Worm (Caenorhabditis elegans) whole organism, L1 larva: ENCODE data around the gene mab-5.

ENCODE experiments used
- aha-1 ChIP-seq: fragments of 150-350 bp; optimal IDR thresholded peaks from 2 replicates; lab custom pipeline; 2014; ENCODE audit warnings: missing biosample characterization, missing genetic modification characterization
- blmp-1 ChIP-seq: fragments of 150-350 bp; optimal IDR thresholded peaks from 2 replicates; lab custom pipeline; 2014; ENCODE audit warnings: missing biosample characterization, missing genetic modification characterization
- ceh-8 ChIP-seq: fragments of 200-800 bp; sonication (Bioruptor generic); optimal IDR thresholded peaks from 2 replicates; lab custom pipeline; 2018; ENCODE audit warnings: mild to moderate bottlenecking, missing genetic modification characterization, moderate library complexity, missing compliant biosample characterization
- ceh-88 ChIP-seq: fragments of 200-800 bp; sonication (Bioruptor generic); IDR thresholded peaks from 2 replicates; pipeline ENCODE4 v1.3.6; 2022; ENCODE audit warnings: missing genetic modification characterization, missing compliant biosample characterization
- ceh-90 ChIP-seq: sonication (generic microtip); optimal IDR thresholded peaks from 2 replicates; lab custom pipeline; 2016; ENCODE audit warnings: missing genetic modification characterization, missing compliant biosample characterization
- dpl-1 ChIP-seq, 3 experiments: fragments of 150-350 bp in 2 of 3; sonication (generic microtip) in 1 of 3; optimal IDR thresholded peaks; 2 replicates each; lab custom pipeline; 2014 to 2017; ENCODE audit warnings: missing biosample characterization in 3 of 3, missing genetic modification characterization in 3 of 3, missing genetic modification reagents in 3 of 3
- efl-1 ChIP-seq, 4 experiments: fragments of 150-350 bp; optimal IDR thresholded peaks in 3 of 4; peaks in 1 of 4; 1 replicate in 1 of 4; 2 replicates in 3 of 4; lab custom pipeline; 2014; ENCODE audit warnings: missing biosample characterization in 2 of 4, missing genetic modification characterization in 2 of 4, missing genetic modification reagents in 2 of 4
- egl-27 ChIP-seq, 2 experiments: fragments of 150-350 bp in 1 of 2; sonication (generic microtip); optimal IDR thresholded peaks; 3 replicates each; lab custom pipeline; 2017 to 2018; ENCODE audit warnings: missing biosample characterization in 2 of 2, missing genetic modification characterization in 2 of 2, missing genetic modification reagents in 2 of 2
- elt-3 ChIP-seq, 6 experiments: fragments of 150-350 bp in 1 of 6; sonication (generic microtip); optimal IDR thresholded peaks; 2 replicates each; lab custom pipeline; 2017 to 2018; ENCODE audit warnings: missing biosample characterization in 6 of 6, missing genetic modification characterization in 6 of 6, inconsistent platforms in 1 of 6
- ets-5 ChIP-seq: fragments of 200-800 bp; sonication (Bioruptor generic); IDR thresholded peaks from 2 replicates; pipeline ENCODE4 v1.3.6; 2022; ENCODE audit warnings: missing genetic modification characterization, missing compliant biosample characterization
- fkh-10 ChIP-seq: sonication (generic microtip); optimal IDR thresholded peaks from 2 replicates; lab custom pipeline; 2017; ENCODE audit warnings: missing biosample characterization, missing genetic modification reagents, missing genetic modification characterization
- fkh-8 ChIP-seq: sonication (generic microtip); optimal IDR thresholded peaks from 2 replicates; lab custom pipeline; 2016; ENCODE audit warnings: mild to moderate bottlenecking, missing genetic modification characterization, missing compliant biosample characterization
- grh-1 ChIP-seq: fragments of 200-800 bp; sonication (Bioruptor generic); IDR thresholded peaks from 2 replicates; pipeline ENCODE4 v1.3.6; 2022; ENCODE audit warnings: missing genetic modification reagents, missing genetic modification characterization, missing compliant biosample characterization
- isw-1 ChIP-seq: fragments of 200-800 bp; sonication (Bioruptor generic); IDR thresholded peaks from 2 replicates; pipeline ENCODE4 v1.3.6; 2022; ENCODE audit warnings: missing genetic modification characterization, missing compliant biosample characterization
- lin-15B ChIP-seq: fragments of 150-350 bp; sonication (generic microtip); optimal IDR thresholded peaks from 3 replicates; lab custom pipeline; 2014; ENCODE audit warnings: missing biosample characterization, missing genetic modification characterization
- lir-3 ChIP-seq: sonication (generic microtip); optimal IDR thresholded peaks from 2 replicates; lab custom pipeline; 2016; ENCODE audit warnings: mild to moderate bottlenecking, missing genetic modification characterization, moderate library complexity, missing compliant biosample characterization; ENCODE audit not compliant: poor library complexity
- lsy-2 ChIP-seq, 2 experiments: fragments of 150-350 bp; optimal IDR thresholded peaks; 2 replicates each; lab custom pipeline; 2014; ENCODE audit warnings: missing biosample characterization in 2 of 2, missing genetic modification characterization in 2 of 2
- mdl-1 ChIP-seq, 2 experiments: fragments of 150-350 bp; optimal IDR thresholded peaks; 2 replicates each; lab custom pipeline; 2014 to 2017; ENCODE audit warnings: missing biosample characterization in 2 of 2, missing genetic modification characterization in 2 of 2, inconsistent platforms in 1 of 2
- mep-1 ChIP-seq: fragments of 150-350 bp; optimal IDR thresholded peaks from 2 replicates; lab custom pipeline; 2014; ENCODE audit warnings: missing biosample characterization, missing genetic modification characterization
- nhr-11 ChIP-seq: fragments of 150-350 bp; optimal IDR thresholded peaks from 2 replicates; lab custom pipeline; 2014; ENCODE audit warnings: missing biosample characterization, missing genetic modification characterization
- nhr-12 ChIP-seq: sonication (generic microtip); optimal IDR thresholded peaks from 2 replicates; lab custom pipeline; 2017; ENCODE audit warnings: missing biosample characterization, missing genetic modification characterization
- nhr-19 ChIP-seq: fragments of 200-800 bp; sonication (Bioruptor generic); conservative IDR thresholded peaks from 2 replicates; pipeline ENCODE4 v1.3.6; 2022; ENCODE audit warnings: missing genetic modification characterization, missing compliant biosample characterization
- nhr-237 ChIP-seq: fragments of 150-350 bp; optimal IDR thresholded peaks from 2 replicates; lab custom pipeline; 2014; ENCODE audit warnings: missing biosample characterization, missing genetic modification characterization
- nhr-28 ChIP-seq: fragments of 150-350 bp; optimal IDR thresholded peaks from 2 replicates; lab custom pipeline; 2014; ENCODE audit warnings: missing biosample characterization, missing genetic modification characterization
- nhr-71 ChIP-seq: sonication (generic microtip); optimal IDR thresholded peaks from 2 replicates; lab custom pipeline; 2016; ENCODE audit warnings: mild to moderate bottlenecking, missing genetic modification characterization, moderate library complexity, missing compliant biosample characterization
- nhr-76 ChIP-seq: sonication (generic microtip); optimal IDR thresholded peaks from 2 replicates; lab custom pipeline; 2017; ENCODE audit warnings: missing biosample characterization, missing genetic modification characterization
- nhr-85 ChIP-seq: sonication (generic microtip); peaks from one replicate; lab custom pipeline; 2016; ENCODE audit warnings: missing genetic modification characterization, inconsistent platforms, missing compliant biosample characterization
- pax-3 ChIP-seq: fragments of 200-800 bp; sonication (Bioruptor generic); optimal IDR thresholded peaks from 2 replicates; lab custom pipeline; 2018; ENCODE audit warnings: mild to moderate bottlenecking, missing genetic modification characterization, moderate library complexity, missing compliant biosample characterization
- pqm-1 ChIP-seq: sonication (generic microtip); optimal IDR thresholded peaks from 3 replicates; lab custom pipeline; 2017; ENCODE audit warnings: missing biosample characterization, missing genetic modification characterization
- rnt-1 ChIP-seq: sonication (generic microtip); optimal IDR thresholded peaks from 2 replicates; lab custom pipeline; 2016; ENCODE audit warnings: mild to moderate bottlenecking, missing genetic modification characterization, moderate library complexity, missing compliant biosample characterization
- snpc-4 ChIP-seq: fragments of 150-350 bp; optimal IDR thresholded peaks from 2 replicates; lab custom pipeline; 2014; ENCODE audit warnings: missing biosample characterization, missing genetic modification characterization
- sox-4 ChIP-seq: sonication (generic microtip); optimal IDR thresholded peaks from 2 replicates; lab custom pipeline; 2016; ENCODE audit warnings: missing genetic modification characterization, missing compliant biosample characterization
- sptf-1 ChIP-seq: fragments of 150-350 bp; optimal IDR thresholded peaks from 2 replicates; lab custom pipeline; 2014; ENCODE audit warnings: missing biosample characterization, missing genetic modification characterization
- tbx-2 ChIP-seq: sonication (generic microtip); optimal IDR thresholded peaks from 2 replicates; lab custom pipeline; 2016; ENCODE audit warnings: missing genetic modification characterization, missing compliant biosample characterization
- unc-130 ChIP-seq: fragments of 150-350 bp; optimal IDR thresholded peaks from 2 replicates; lab custom pipeline; 2017; ENCODE audit warnings: missing biosample characterization, missing genetic modification characterization, inconsistent platforms
- unc-30 ChIP-seq: sonication (generic microtip); optimal IDR thresholded peaks from 2 replicates; lab custom pipeline; 2017; ENCODE audit warnings: missing biosample characterization, missing genetic modification characterization
- unc-98 ChIP-seq: fragments of 200-800 bp; sonication (Bioruptor generic); IDR thresholded peaks from 2 replicates; pipeline ENCODE4 v1.3.6; 2022; ENCODE audit warnings: missing genetic modification characterization, missing compliant biosample characterization
- xbp-1 ChIP-seq: sonication (generic microtip); optimal IDR thresholded peaks from 2 replicates; lab custom pipeline; 2016; ENCODE audit warnings: missing genetic modification characterization, missing compliant biosample characterization
- zag-1 ChIP-seq: fragments of 150-350 bp; optimal IDR thresholded peaks from 2 replicates; lab custom pipeline; 2014; ENCODE audit warnings: missing biosample characterization, missing genetic modification characterization
- ztf-11 ChIP-seq, 2 experiments: sonication (generic microtip); optimal IDR thresholded peaks; 2 replicates each; lab custom pipeline; 2016 to 2017; ENCODE audit warnings: missing genetic modification characterization in 2 of 2, missing biosample characterization in 1 of 2, missing compliant biosample characterization in 1 of 2
- ztf-4 ChIP-seq: fragments of 150-350 bp; optimal IDR thresholded peaks from 2 replicates; lab custom pipeline; 2014; ENCODE audit warnings: missing biosample characterization, missing genetic modification characterization

Gene mab-5

DNA sequence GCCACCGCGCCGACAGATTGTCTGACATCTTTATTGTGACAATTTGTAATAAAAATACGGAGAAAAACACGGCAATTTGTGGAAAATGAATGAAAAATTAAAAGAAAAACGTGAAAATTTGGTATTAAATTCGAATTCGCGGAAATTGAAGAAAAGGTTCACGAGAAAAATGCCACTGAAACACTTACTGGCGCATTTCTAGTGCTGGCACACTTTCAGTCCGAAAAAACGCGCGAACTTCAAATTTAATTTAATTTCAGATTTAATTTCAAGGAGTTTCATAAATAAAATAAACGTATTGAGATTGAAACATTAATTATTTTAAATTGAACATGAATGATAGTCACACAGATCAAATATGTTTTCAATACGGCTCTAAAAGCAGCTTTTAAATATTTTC lies 12.1 kb upstream of the mab-5 start, which contains the start of gene cyk-7 (continued):
- TF ChIP-seq nhr-19 (GFP tag; lab: Robert Waterston, UW) (no peak), rnt-1 (no peak)
- TF ChIP-seq, all 84 proteins: peak for 4

DNA sequence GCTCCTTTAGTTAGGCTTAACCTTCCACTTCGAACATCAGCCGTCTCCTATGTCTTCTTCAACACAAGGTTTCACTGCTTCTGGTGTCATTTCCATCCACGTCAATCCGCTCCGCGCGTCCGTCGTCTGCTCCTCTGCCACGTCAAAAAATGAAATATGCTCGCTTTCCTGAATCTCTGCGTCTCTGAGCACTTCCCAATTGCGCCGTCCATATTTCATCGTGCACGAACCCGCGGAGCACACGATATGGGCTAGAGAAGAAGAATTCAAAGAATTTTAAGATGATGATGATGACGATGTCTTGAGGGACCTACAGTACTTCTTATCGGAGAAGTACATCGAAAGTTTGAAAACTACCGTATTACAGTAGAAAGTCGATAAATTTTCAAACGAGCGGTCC lies 9.7 kb upstream of the mab-5 start:
- TF ChIP-seq nhr-28 (tag; lab: Kevin White, UChicago) (no peak), aha-1 (tag; lab: Kevin White, UChicago) (no peak), grh-1 (GFP tag; lab: Robert Waterston, UW) (no peak), rnt-1 (peak; percentile 26), lin-15B (no peak), unc-98 (no peak), egl-27 (tag; optimal IDR thresholded peaks at IDR 0.05; lab: Kevin White, UChicago) (no peak), lir-3 (tag; lab: Kevin White, UChicago) (no peak), dpl-1 (GFP tag; optimal IDR thresholded peaks at IDR 0.05; lab: Kevin White, UChicago) (no peak), ztf-11 (tag; optimal IDR thresholded peaks at IDR 0.05; lab: Kevin White, UChicago) (peak in 1 of 2 experiments; percentile 47), snpc-4 (tag; lab: Kevin White, UChicago) (no peak), fkh-8 (tag; lab: Kevin White, UChicago) (no peak), ets-5 (no peak), nhr-76 (tag; lab: Kevin White, UChicago) (no peak), unc-130 (tag; lab: Kevin White, UChicago) (no peak), nhr-11 (tag; lab: Kevin White, UChicago) (no peak), pax-3 (tag; lab: Kevin White, UChicago) (no peak), isw-1 (no peak), mdl-1 (tag; optimal IDR thresholded peaks at IDR 0.05; lab: Kevin White, UChicago) (no peak), pqm-1 (tag; lab: Kevin White, UChicago) (no peak), mep-1 (tag; lab: Kevin White, UChicago) (no peak), tbx-2 (tag; lab: Kevin White, UChicago) (no peak), ceh-90 (tag; lab: Kevin White, UChicago) (no peak), nhr-85 (tag; lab: Kevin White, UChicago) (peak; percentile 11), zag-1 (no peak), ceh-88 (GFP tag; lab: Robert Waterston, UW) (no peak), nhr-237 (tag; lab: Kevin White, UChicago) (no peak), xbp-1 (no peak), sox-4 (tag; lab: Kevin White, UChicago) (no peak), ceh-8 (GFP tag; lab: Kevin White, UChicago) (no peak), blmp-1 (peak; percentile 29), lsy-2 (tag; optimal IDR thresholded peaks at IDR 0.05; lab: Kevin White, UChicago) (peak in 1 of 2 experiments; percentile 27), nhr-71 (no peak), fkh-10 (GFP tag; lab: Kevin White, UChicago) (no peak), sptf-1 (tag; lab: Kevin White, UChicago) (no peak), unc-30 (tag; lab: Kevin White, UChicago) (no peak), nhr-12 (tag; lab: Kevin White, UChicago) (no peak), nhr-19 (GFP tag; lab: Robert Waterston, UW) (no peak), ztf-4 (no peak)

DNA sequence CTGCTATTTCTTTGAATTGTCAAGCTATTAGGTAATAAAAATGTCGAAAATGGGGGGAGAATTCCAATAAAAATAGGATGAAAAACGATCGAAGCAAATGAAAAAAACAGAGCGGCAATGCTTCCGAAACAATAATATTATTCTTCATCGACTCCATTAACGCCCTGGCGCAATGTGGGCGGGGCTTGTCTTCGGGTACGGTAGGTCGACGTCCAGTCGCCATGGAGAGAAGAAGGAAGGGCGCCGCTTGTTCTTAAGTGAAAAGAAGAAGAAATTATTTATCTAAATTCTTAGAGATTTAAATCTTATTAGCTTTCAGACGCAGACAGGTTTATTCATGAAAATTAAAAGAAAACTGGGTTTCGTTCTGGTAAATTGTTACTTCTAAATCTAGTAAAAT lies 9.0 kb upstream of the mab-5 start:
- TF ChIP-seq efl-1 (optimal IDR thresholded peaks at IDR 0.05; lab: Kevin White, UChicago): no peak
- peak in 1 of 2 experiments; percentile 23 for TF ChIP-seq efl-1 (GFP tag; optimal IDR thresholded peaks at IDR 0.05 in 1 of 2; lab: Kevin White, UChicago)
- peak; percentile 33 to 66 for TF ChIP-seq lsy-2 (tag; optimal IDR thresholded peaks at IDR 0.05; lab: Kevin White, UChicago)
- TF ChIP-seq elt-3 (tag; optimal IDR thresholded peaks at IDR 0.05; lab: Kevin White, UChicago): no peak
